Worm (Caenorhabditis elegans) whole organism, early embryonic: ENCODE measurements around the gene str-48.

Experiments used
- B0310.2 ChIP-seq: sonication (generic microtip); optimal IDR thresholded peaks from 2 replicates; lab custom pipeline; 2016; ENCODE audit warnings: mild to moderate bottlenecking, missing genetic modification characterization, missing compliant biosample characterization
- aly-1 ChIP-seq: sonication (generic microtip); optimal IDR thresholded peaks from 2 replicates; lab custom pipeline; 2016; ENCODE audit warnings: missing genetic modification characterization, missing compliant biosample characterization
- ama-1 ChIP-seq: fragments of 150-350 bp; optimal IDR thresholded peaks from 2 replicates; lab custom pipeline; 2014
- ceh-13 ChIP-seq: fragments of 200-800 bp; sonication (Bioruptor generic); optimal IDR thresholded peaks from 2 replicates; lab custom pipeline; 2018; ENCODE audit warnings: mild to moderate bottlenecking, missing genetic modification characterization, missing compliant biosample characterization
- ceh-36 ChIP-seq: sonication (generic microtip); optimal IDR thresholded peaks from 2 replicates; lab custom pipeline; 2016; ENCODE audit warnings: missing genetic modification characterization, inconsistent platforms, missing compliant biosample characterization
- ets-7 ChIP-seq: sonication (generic microtip); optimal IDR thresholded peaks from 2 replicates; lab custom pipeline; 2016; ENCODE audit warnings: missing genotype, missing genetic modification characterization, missing compliant biosample characterization
- flt-1 ChIP-seq: fragments of 200-800 bp; sonication (Bioruptor generic); IDR thresholded peaks from 2 replicates; pipeline ENCODE4 v1.3.6; 2022; ENCODE audit warnings: missing genetic modification characterization, missing compliant biosample characterization
- hmbx-1 ChIP-seq: sonication (generic microtip); optimal IDR thresholded peaks from 2 replicates; lab custom pipeline; 2016; ENCODE audit warnings: mild to moderate bottlenecking, missing genetic modification characterization, missing compliant biosample characterization
- pes-1 ChIP-seq: fragments of 200-800 bp; sonication (Bioruptor generic); IDR thresholded peaks from 2 replicates; pipeline ENCODE4 v1.3.6; 2022; ENCODE audit warnings: missing genetic modification reagents, missing genetic modification characterization, missing compliant biosample characterization
- scrt-1 ChIP-seq: fragments of 200-800 bp; sonication (Bioruptor generic); IDR thresholded peaks from 2 replicates; pipeline ENCODE4 v1.3.6; 2022; ENCODE audit warnings: missing genetic modification characterization, missing compliant biosample characterization
- sea-1 ChIP-seq: fragments of 200-800 bp; sonication (Bioruptor generic); conservative IDR thresholded peaks from 2 replicates; pipeline ENCODE4 v1.3.6; 2022; ENCODE audit warnings: missing genetic modification characterization, missing compliant biosample characterization

- TF ChIP-seq ama-1 (no peak), ets-7 (tag; lab: Kevin White, UChicago) (no peak), ceh-13 (GFP tag; lab: Kevin White, UChicago) (no peak), hmbx-1 (tag; lab: Kevin White, UChicago) (no peak), scrt-1 (no peak), pes-1 (no peak), flt-1 (GFP tag; lab: Robert Waterston, UW) (no peak), B0310.2 (no peak), ceh-36 (tag; lab: Kevin White, UChicago) (no peak), aly-1 (tag; lab: Kevin White, UChicago) (no peak), sea-1 (no peak)
Observed at ce11 chrIV:7098509-7099065, 23.2 kb upstream of the str-48 start, which contains the start of gene ZC477.4.
